Worm (Caenorhabditis elegans): ENCODE measurements around the gene T11B7.1.

Gene T11B7.1

DNA sequence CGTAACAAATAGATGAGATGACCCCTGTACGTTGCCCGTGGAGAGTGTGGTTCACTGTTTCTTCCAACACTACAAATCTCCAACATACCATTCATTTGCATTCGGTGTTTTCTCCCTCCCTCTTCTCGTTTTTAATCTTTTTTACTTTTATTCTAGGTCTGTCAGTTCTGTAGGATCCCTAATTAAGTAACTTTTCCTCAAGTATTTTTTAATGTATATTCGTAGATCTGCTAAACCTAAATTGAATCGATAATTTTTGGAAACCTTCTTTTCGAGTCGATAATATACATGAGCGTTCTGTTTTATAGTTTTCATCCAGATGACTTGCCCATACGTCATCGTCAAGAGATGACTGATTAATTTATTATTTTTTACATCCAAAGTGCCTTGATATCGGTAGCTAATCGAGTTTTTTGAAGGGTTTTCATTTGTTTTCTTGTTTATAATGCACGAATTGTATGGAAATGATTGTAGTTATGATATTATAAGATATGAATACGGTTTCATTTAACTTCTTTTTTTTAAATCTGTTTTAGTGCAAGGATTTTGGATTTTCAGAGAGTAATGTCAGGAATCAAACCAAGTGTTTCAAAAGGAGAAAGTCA, at the start of gene T11B7.1, which contains the start of gene T28C6.11:
T11B7.1 (plus strand) TSS at position 555 of the 605 bp plus-strand sequence.
T28C6.11 (minus strand) TSS at position 101 of the 605 bp plus-strand sequence.
- TF ChIP-seq sem-4 (tag; optimal IDR thresholded peaks at IDR 0.05) (no peak), gmeb-1 (tag; optimal IDR thresholded peaks at IDR 0.05) (no peak), nhr-25 (tag; optimal IDR thresholded peaks at IDR 0.05) (no peak), unc-55 (GFP tag; optimal IDR thresholded peaks at IDR 0.05) (no peak)

DNA sequence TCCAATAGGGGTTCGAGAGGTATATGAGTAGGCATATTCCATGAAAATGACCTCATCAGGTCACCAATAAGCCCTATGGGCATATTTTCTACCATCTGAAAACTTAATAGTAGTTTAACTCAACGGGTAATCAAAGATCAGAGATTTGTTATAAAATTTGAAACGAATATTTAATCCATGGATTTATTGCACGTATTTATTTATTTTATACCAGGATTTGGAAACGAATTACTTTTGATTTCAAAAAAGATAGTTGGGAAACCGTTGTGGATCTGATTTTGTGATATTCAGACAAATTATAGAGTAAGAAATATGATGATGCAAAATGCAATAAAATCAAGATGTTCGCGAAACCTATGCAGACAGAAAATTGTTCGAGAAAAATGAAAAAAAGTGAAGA, 47.7 kb upstream of the T11B7.1 start, which contains the start of gene C33D9.3:
C33D9.3 (minus strand) TSS at position 101 of the 400 bp plus-strand sequence.
- TF ChIP-seq lin-11 (tag; optimal IDR thresholded peaks at IDR 0.05) (no peak), nhr-129 (tag; optimal IDR thresholded peaks at IDR 0.05) (no peak), mbf-1 (tag; optimal IDR thresholded peaks at IDR 0.05) (no peak)

DNA sequence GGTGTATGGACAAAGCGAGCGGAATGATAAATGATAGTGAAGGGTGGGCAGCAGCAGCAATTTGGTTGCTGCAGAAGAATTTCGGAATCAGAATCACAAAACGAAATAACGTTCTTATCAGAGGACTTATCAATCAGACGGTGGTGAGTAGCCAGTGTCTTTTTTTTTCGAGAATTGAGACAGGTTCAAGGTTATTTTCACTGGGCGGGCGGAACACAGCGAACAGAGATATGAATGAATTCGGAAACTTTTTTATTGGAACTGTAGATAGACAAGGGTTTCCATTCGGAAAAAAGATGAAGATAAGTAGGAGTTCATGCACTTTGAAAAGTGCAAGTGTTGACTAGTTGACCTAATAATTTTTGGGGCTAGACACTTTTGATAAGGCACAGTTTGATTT, 47.3 kb upstream of the T11B7.1 start:
- peak; percentile 92 for TF ChIP-seq fos-1 (tag; optimal IDR thresholded peaks at IDR 0.05)
- TF ChIP-seq blmp-1 (tag; optimal IDR thresholded peaks at IDR 0.05; ENCODE audit: insufficient read depth) = peak; percentile 74
- TF ChIP-seq F13H6.1 (tag; optimal IDR thresholded peaks at IDR 0.05) = peak; percentile 8
- TF ChIP-seq sma-9 (GFP tag; optimal IDR thresholded peaks at IDR 0.05) = peak; percentile 79
- TF ChIP-seq sma-9 (tag; optimal IDR thresholded peaks at IDR 0.05) = no peak
- TF ChIP-seq Y55F3AM.14 (GFP tag; optimal IDR thresholded peaks at IDR 0.05) = peak; percentile 38
- TF ChIP-seq nhr-21 (tag; optimal IDR thresholded peaks at IDR 0.05) = peak; percentile 77
- no peak for TF ChIP-seq elt-3 (tag; optimal IDR thresholded peaks at IDR 0.05)
- no peak for TF ChIP-seq ztf-4 (tag; optimal IDR thresholded peaks at IDR 0.05)
- TF ChIP-seq sma-3 (GFP tag; optimal IDR thresholded peaks at IDR 0.05) = peak; percentile 68
- peak; percentile 42 for TF ChIP-seq sem-4 (tag; optimal IDR thresholded peaks at IDR 0.05)
- TF ChIP-seq ceh-16 (tag; optimal IDR thresholded peaks at IDR 0.05) = no peak
- TF ChIP-seq nhr-25 (tag; optimal IDR thresholded peaks at IDR 0.05) = peak; percentile 57
- peak; percentile 61 for TF ChIP-seq egl-27 (tag; optimal IDR thresholded peaks at IDR 0.05)

DNA sequence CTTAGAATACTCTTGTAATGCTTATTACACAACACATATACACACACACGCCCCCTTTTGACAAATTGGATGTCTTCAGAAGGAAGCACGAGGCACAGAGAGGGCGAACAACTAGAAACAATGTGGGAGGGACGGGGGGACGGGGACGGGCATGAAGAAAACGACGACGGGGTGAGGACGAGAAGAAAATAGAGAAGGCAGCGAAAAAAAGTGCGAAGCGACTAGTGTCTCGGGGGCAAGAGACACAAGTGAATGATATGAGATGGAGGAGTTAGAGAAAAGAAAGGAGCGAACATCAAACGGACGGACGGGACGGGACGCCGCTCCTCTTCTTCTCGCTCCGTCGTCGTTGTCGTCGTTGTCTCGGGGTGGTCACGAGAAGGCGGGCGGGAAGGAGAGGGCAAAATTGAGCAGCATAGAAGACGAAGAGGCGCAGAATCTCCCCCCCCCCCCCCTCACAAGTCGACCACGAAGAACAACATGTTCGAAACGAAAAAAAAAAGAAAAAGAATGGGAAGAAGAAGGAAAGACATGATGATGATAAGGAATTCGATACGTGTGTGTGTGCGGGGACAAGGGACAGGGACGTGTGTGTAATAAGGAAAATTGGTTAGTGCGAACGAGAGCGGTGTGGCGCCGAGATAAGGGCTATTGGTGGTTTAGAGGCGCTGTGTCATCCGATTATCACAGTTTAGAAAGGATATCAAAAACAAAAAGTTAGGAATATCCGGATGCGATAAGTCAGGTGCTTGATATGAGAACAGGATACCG, 45.4 kb upstream of the T11B7.1 start:
- peak; percentile 77 for TF ChIP-seq sma-3 (GFP tag; optimal IDR thresholded peaks at IDR 0.05)
- TF ChIP-seq elt-1 (tag; optimal IDR thresholded peaks at IDR 0.05) = no peak
- peak; percentile 87 for TF ChIP-seq sem-4 (tag; optimal IDR thresholded peaks at IDR 0.05)
- no peak for TF ChIP-seq R02D3.7 (tag; optimal IDR thresholded peaks at IDR 0.05)
- no peak for TF ChIP-seq peb-1 (tag; optimal IDR thresholded peaks at IDR 0.05)
- no peak for TF ChIP-seq nhr-10 (tag; optimal IDR thresholded peaks at IDR 0.05)
- no peak for TF ChIP-seq skn-1 (tag; optimal IDR thresholded peaks at IDR 0.05)
- TF ChIP-seq gmeb-1 (tag; optimal IDR thresholded peaks at IDR 0.05) = peak; percentile 17
- TF ChIP-seq lin-13 (GFP tag; optimal IDR thresholded peaks at IDR 0.05) = peak; percentile 67
- TF ChIP-seq aly-2 (tag; optimal IDR thresholded peaks at IDR 0.05) = no peak
- TF ChIP-seq nhr-21 (tag; optimal IDR thresholded peaks at IDR 0.05) = peak; percentile 89
- TF ChIP-seq ztf-11 (tag; optimal IDR thresholded peaks at IDR 0.05) = no peak
- TF ChIP-seq mbf-1 (tag; optimal IDR thresholded peaks at IDR 0.05) = no peak
- no peak for TF ChIP-seq nhr-11 (tag; optimal IDR thresholded peaks at IDR 0.05)
- TF ChIP-seq unc-55 (GFP tag; optimal IDR thresholded peaks at IDR 0.05) = peak; percentile 56
- TF ChIP-seq elt-3 (tag; optimal IDR thresholded peaks at IDR 0.05) = no peak
- TF ChIP-seq nhr-12 (tag; optimal IDR thresholded peaks at IDR 0.05) = no peak
- peak; percentile 70 for TF ChIP-seq nhr-6 (tag; optimal IDR thresholded peaks at IDR 0.05)
- TF ChIP-seq nhr-25 (tag; optimal IDR thresholded peaks at IDR 0.05) = peak; percentile 89
- TF ChIP-seq dmd-4 (tag; optimal IDR thresholded peaks at IDR 0.05) = no peak
- TF ChIP-seq sma-9 (GFP tag; optimal IDR thresholded peaks at IDR 0.05) = peak; percentile 90
- TF ChIP-seq sma-9 (tag; optimal IDR thresholded peaks at IDR 0.05) = no peak
- TF ChIP-seq lin-11 (tag; optimal IDR thresholded peaks at IDR 0.05) = peak; percentile 44
- TF ChIP-seq nhr-237 (tag; optimal IDR thresholded peaks at IDR 0.05) = no peak
- peak; percentile 31 for TF ChIP-seq mab-5 (tag; optimal IDR thresholded peaks at IDR 0.05)
- no peak for TF ChIP-seq ama-1 (optimal IDR thresholded peaks at IDR 0.05)
- peak; percentile 80 for TF ChIP-seq fos-1 (tag; optimal IDR thresholded peaks at IDR 0.05)
- TF ChIP-seq lin-39 (tag; optimal IDR thresholded peaks at IDR 0.05) = no peak
- TF ChIP-seq nhr-77 (tag; optimal IDR thresholded peaks at IDR 0.05) = no peak
- peak; percentile 81 for TF ChIP-seq egl-27 (tag; optimal IDR thresholded peaks at IDR 0.05)
- peak; percentile 82 for TF ChIP-seq zag-1 (tag; optimal IDR thresholded peaks at IDR 0.05)
- peak; percentile 10 for TF ChIP-seq snpc-4 (tag; optimal IDR thresholded peaks at IDR 0.05)
- TF ChIP-seq unc-39 (tag; optimal IDR thresholded peaks at IDR 0.05) = peak; percentile 29
- TF ChIP-seq Y55F3AM.14 (GFP tag; optimal IDR thresholded peaks at IDR 0.05) = peak; percentile 97
- no peak for TF ChIP-seq ceh-82 (tag; optimal IDR thresholded peaks at IDR 0.05)
- TF ChIP-seq nhr-23 (tag; optimal IDR thresholded peaks at IDR 0.05) = no peak
- TF ChIP-seq alr-1 (tag; optimal IDR thresholded peaks at IDR 0.05) = no peak
- TF ChIP-seq ZK546.5 (tag; optimal IDR thresholded peaks at IDR 0.05) = no peak
- TF ChIP-seq ceh-16 (tag; optimal IDR thresholded peaks at IDR 0.05) = peak; percentile 97
- peak; percentile 88 for TF ChIP-seq blmp-1 (tag; optimal IDR thresholded peaks at IDR 0.05; ENCODE audit: insufficient read depth)
- peak; percentile 89 for TF ChIP-seq crh-2 (tag; optimal IDR thresholded peaks at IDR 0.05)
